Worm (Caenorhabditis elegans): ENCODE data around the gene acl-5.

DNA sequence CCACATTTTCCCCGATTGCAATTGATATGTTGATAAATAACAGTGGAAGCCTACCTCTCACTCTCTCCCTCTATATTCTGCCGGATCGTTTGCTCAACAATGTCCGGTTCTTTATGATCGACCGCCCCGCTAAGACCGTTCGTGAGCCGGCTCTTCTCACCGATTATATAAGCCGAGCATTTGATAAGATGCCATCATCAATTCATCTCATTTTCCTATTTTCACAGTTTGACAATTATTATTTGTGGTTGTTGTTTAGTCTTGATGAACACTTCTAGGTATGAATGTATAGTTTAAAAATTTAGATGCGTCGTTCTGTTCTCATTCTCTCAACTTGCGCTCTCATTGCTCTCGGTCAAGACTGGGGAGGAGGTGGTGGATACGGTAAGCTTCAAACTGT, 8.9 kb upstream of the acl-5 start, which contains the start of gene idpa-3:
- TF ChIP-seq klf-2 (GFP tag; conservative IDR thresholded peaks at IDR 0.05) (no peak), tab-1 (GFP tag; IDR thresholded peaks at IDR 0.05) (no peak), ztf-29 (GFP tag; IDR thresholded peaks at IDR 0.05) (no peak), ztf-23 (GFP tag; IDR thresholded peaks at IDR 0.05) (no peak)
